Fruit fly (Drosophila melanogaster): Measurements from ENCODE around the gene Argk2.

The Argk2 gene

DNA sequence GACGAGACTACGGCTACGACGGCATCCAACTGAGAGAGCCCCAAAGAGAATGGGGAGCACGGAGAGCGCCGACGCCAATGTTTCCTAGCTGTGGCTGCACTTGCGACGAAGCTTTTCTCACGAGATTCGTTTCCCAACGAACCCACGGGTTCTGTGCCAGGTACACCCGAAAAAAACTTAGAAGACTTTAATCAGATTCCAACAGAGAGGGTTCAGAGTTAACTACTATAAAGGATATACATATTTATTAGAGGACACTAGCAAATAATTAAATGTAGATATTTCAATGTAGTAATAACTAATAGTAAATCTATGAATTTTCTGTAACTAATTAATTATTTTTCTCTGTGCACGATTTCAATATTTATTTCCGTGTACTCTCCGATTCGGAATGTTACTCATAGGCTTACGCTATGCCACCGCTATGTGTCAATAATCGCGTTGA is 18.8 kb downstream of the Argk2 start, which contains the start of gene Argk1 (continued):
- TF ChIP-seq tgo (GFP tag; IDR thresholded peaks at IDR 0.05) (peak; percentile 51; the same call in 2 of the 3 replicates), CG10543 (GFP tag; optimal IDR thresholded peaks at IDR 0.05) (peak; percentile 50), esg (GFP tag; conservative IDR thresholded peaks at IDR 0.05) (peak; percentile 53), Antp (GFP tag; optimal IDR thresholded peaks at IDR 0.05) (no peak), caup (GFP tag; optimal IDR thresholded peaks at IDR 0.05; ENCODE audit: severe bottlenecking) (peak; percentile 61), CG8924 (tag; optimal IDR thresholded peaks at IDR 0.05) (peak; percentile 76), CG15696 (tag; optimal IDR thresholded peaks at IDR 0.05) (no peak), zfh2 (GFP tag; optimal IDR thresholded peaks at IDR 0.05) (no peak), CG10274 (GFP tag; optimal IDR thresholded peaks at IDR 0.05) (no peak), dati (GFP tag; IDR thresholded peaks at IDR 0.05) (no peak), CG10462 (GFP tag; optimal IDR thresholded peaks at IDR 0.05) (no peak), HLH54F (GFP tag; optimal IDR thresholded peaks at IDR 0.05) (peak; percentile 39), lbe (GFP tag; optimal IDR thresholded peaks at IDR 0.05) (no peak), CG17612 (GFP tag; IDR thresholded peaks at IDR 0.05) (no peak), Fer1 (GFP tag; optimal IDR thresholded peaks at IDR 0.05) (peak; percentile 53), nmo (GFP tag; optimal IDR thresholded peaks at IDR 0.05) (peak; percentile 52), CG17359 (tag; optimal IDR thresholded peaks at IDR 0.05) (no peak), sens (GFP tag) (peak; percentile 76), p53 (GFP tag; optimal IDR thresholded peaks at IDR 0.05) (no peak), Hand (GFP tag; optimal IDR thresholded peaks at IDR 0.05) (peak; percentile 86), mirr (GFP tag; optimal IDR thresholded peaks at IDR 0.05) (no peak), kay (GFP tag; optimal IDR thresholded peaks at IDR 0.05) (no peak), Xrp1 (GFP tag; IDR thresholded peaks at IDR 0.05) (peak; percentile 54; the same call in 1 of the 2 replicates), CG3163 (GFP tag; optimal IDR thresholded peaks at IDR 0.05) (no peak), Dref (GFP tag; IDR thresholded peaks at IDR 0.05) (no peak), pan (optimal IDR thresholded peaks at IDR 0.05) (no peak), pan (GFP tag; optimal IDR thresholded peaks at IDR 0.05 in 1 of 2, IDR thresholded peaks at IDR 0.05 in 1 of 2) (peak in 1 of 2 experiments; percentile 69), so (GFP tag; IDR thresholded peaks at IDR 0.05) (peak; percentile 51; the same call in 1 of the 3 replicates), lmd (GFP tag; IDR thresholded peaks at IDR 0.05) (peak; percentile 58), Usf (GFP tag; optimal IDR thresholded peaks at IDR 0.05) (no peak), CG7357 (GFP tag; IDR thresholded peaks at IDR 0.05) (0 out of 3 replicates have a peak, but pooled peaks have one; percentile 25), CG30403 (GFP tag; optimal IDR thresholded peaks at IDR 0.05) (peak; percentile 46), Dbx (GFP tag; IDR thresholded peaks at IDR 0.05) (0 out of 3 replicates have a peak, but pooled peaks have one; percentile 11), wdn (GFP tag; IDR thresholded peaks at IDR 0.05) (peak; percentile 58), Dip3 (GFP tag; optimal IDR thresholded peaks at IDR 0.05) (peak; percentile 49), CG12236 (GFP tag; optimal IDR thresholded peaks at IDR 0.05) (no peak), CG10209 (GFP tag; optimal IDR thresholded peaks at IDR 0.05) (peak; percentile 56), CG14050 (GFP tag; IDR thresholded peaks at IDR 0.05) (peak; percentile 32; the same call in 1 of the 3 replicates), sim (GFP tag; IDR thresholded peaks at IDR 0.05) (no peak), eyg (GFP tag; optimal IDR thresholded peaks at IDR 0.05) (no peak), Gsc (GFP tag; IDR thresholded peaks at IDR 0.05) (no peak), sob (GFP tag; IDR thresholded peaks at IDR 0.05) (peak; percentile 66), CG11504 (tag; optimal IDR thresholded peaks at IDR 0.05) (no peak), pho (GFP tag; optimal IDR thresholded peaks at IDR 0.05) (peak; percentile 1), dan (GFP tag; IDR thresholded peaks at IDR 0.05) (no peak), CG4854 (GFP tag; optimal IDR thresholded peaks at IDR 0.05) (no peak), repo (GFP tag; optimal IDR thresholded peaks at IDR 0.05) (no peak), CG17568 (GFP tag; optimal IDR thresholded peaks at IDR 0.05) (no peak), BtbVII (GFP tag; optimal IDR thresholded peaks at IDR 0.05) (no peak), CG42726 (GFP tag; IDR thresholded peaks at IDR 0.05; ENCODE audit: partially characterized antibody) (no peak), exex (tag; optimal IDR thresholded peaks at IDR 0.05) (no peak), CG6654 (GFP tag; optimal IDR thresholded peaks at IDR 0.05) (no peak)
